Fruit fly (Drosophila melanogaster): ENCODE measurements around the gene mud.

The mud gene

DNA sequence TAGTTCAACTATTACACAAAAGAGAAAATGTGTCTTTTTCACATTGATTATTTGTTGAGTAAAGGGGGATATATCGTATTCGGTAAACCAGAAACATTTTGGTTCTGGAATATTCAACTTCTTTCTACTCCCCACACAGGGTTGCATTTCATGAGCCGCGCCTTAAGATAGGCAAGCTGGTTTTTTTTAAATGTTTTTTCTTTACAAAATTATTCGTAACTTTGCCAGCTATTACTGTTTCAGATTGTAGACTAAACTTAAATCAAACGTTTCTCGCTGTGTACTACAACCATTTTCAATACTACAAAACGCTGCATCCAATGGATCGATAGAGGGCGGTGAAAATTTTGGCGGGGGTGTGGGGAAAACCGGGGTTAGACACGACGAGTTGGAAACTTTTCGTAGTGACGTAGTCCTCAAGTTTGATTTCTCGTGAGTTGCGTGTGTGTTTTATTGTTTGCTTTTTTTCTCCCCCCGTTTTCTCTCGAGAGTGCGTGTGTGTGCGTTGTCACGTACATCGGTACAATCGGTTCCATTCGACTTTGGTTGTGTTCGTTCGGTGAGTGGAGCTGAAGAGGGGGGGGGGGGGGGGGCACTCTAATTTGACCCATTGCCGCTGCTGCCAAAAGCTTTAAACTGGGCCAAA, 33.9 kb upstream of the mud start (continued):
- no peak for TF ChIP-seq Six4 (GFP tag; optimal IDR thresholded peaks at IDR 0.05)
- TF ChIP-seq CG8388 (GFP tag; optimal IDR thresholded peaks at IDR 0.05): peak; percentile 28
- TF ChIP-seq ERR (GFP tag; optimal IDR thresholded peaks at IDR 0.05): no peak
- no peak for TF ChIP-seq HLH54F (GFP tag; optimal IDR thresholded peaks at IDR 0.05)
- TF ChIP-seq gem (tag; optimal IDR thresholded peaks at IDR 0.05): peak; percentile 67
- TF ChIP-seq CG17186 (GFP tag; optimal IDR thresholded peaks at IDR 0.05): no peak
- no peak for TF ChIP-seq cad (GFP tag; optimal IDR thresholded peaks at IDR 0.05)
- TF ChIP-seq gcm (GFP tag; optimal IDR thresholded peaks at IDR 0.05): peak; percentile 39
- TF ChIP-seq CG8944 (GFP tag; optimal IDR thresholded peaks at IDR 0.05): no peak
- TF ChIP-seq kah (GFP tag; optimal IDR thresholded peaks at IDR 0.05): no peak
- TF ChIP-seq CG5180 (GFP tag; optimal IDR thresholded peaks at IDR 0.05): peak; percentile 66
- peak; percentile 32 for TF ChIP-seq tio (GFP tag; optimal IDR thresholded peaks at IDR 0.05)
- TF ChIP-seq sim (GFP tag; IDR thresholded peaks at IDR 0.05): no peak
- TF ChIP-seq Fer1 (GFP tag; optimal IDR thresholded peaks at IDR 0.05): peak; percentile 34
- no peak for TF ChIP-seq Hey (tag; optimal IDR thresholded peaks at IDR 0.05)
- TF ChIP-seq tx (GFP tag; optimal IDR thresholded peaks at IDR 0.05): peak; percentile 15
- no peak for TF ChIP-seq ems (GFP tag; optimal IDR thresholded peaks at IDR 0.05)
- TF ChIP-seq emc (GFP tag; optimal IDR thresholded peaks at IDR 0.05): no peak
- TF ChIP-seq unpg (GFP tag; optimal IDR thresholded peaks at IDR 0.05): peak; percentile 52
- TF ChIP-seq pum (GFP tag; optimal IDR thresholded peaks at IDR 0.05): peak; percentile 8
- TF ChIP-seq yki (optimal IDR thresholded peaks at IDR 0.05): no peak
- no peak for TF ChIP-seq CG10462 (GFP tag; optimal IDR thresholded peaks at IDR 0.05)
- TF ChIP-seq CG2199 (GFP tag; IDR thresholded peaks at IDR 0.05): no peak
- TF ChIP-seq Neu2 (GFP tag; optimal IDR thresholded peaks at IDR 0.05; ENCODE audit: borderline replicate concordance): no peak
- no peak for TF ChIP-seq nau (GFP tag; optimal IDR thresholded peaks at IDR 0.05)
- TF ChIP-seq CG18476 (GFP tag; optimal IDR thresholded peaks at IDR 0.05): no peak
- TF ChIP-seq jigr1 (GFP tag; IDR thresholded peaks at IDR 0.05): no peak
- TF ChIP-seq CG2202 (tag; optimal IDR thresholded peaks at IDR 0.05): peak; percentile 18
- TF ChIP-seq ssp (GFP tag; IDR thresholded peaks at IDR 0.05): no peak
- no peak for TF ChIP-seq Aef1 (GFP tag; IDR thresholded peaks at IDR 0.05)
- TF ChIP-seq dmrt99B (tag; optimal IDR thresholded peaks at IDR 0.05): peak; percentile 64
- TF ChIP-seq Eip74EF (GFP tag; optimal IDR thresholded peaks at IDR 0.05): peak in 1 of 2 experiments; percentile 27
- peak; percentile 19 for TF ChIP-seq zf30C (GFP tag; optimal IDR thresholded peaks at IDR 0.05)
- no peak for TF ChIP-seq Max (GFP tag; optimal IDR thresholded peaks at IDR 0.05)
- peak; percentile 32; the same call in 1 of the 3 replicates for TF ChIP-seq CG6175 (GFP tag; IDR thresholded peaks at IDR 0.05)
- TF ChIP-seq sens-2 (GFP tag; IDR thresholded peaks at IDR 0.05): no peak
- peak; percentile 15 for TF ChIP-seq tin (GFP tag; optimal IDR thresholded peaks at IDR 0.05)
- TF ChIP-seq PHDP (tag; optimal IDR thresholded peaks at IDR 0.05): peak; percentile 22
- no peak for TF ChIP-seq CG9876 (GFP tag; optimal IDR thresholded peaks at IDR 0.05)
- TF ChIP-seq CG8924 (tag; optimal IDR thresholded peaks at IDR 0.05): peak; percentile 21
- TF ChIP-seq CG1529 (GFP tag; optimal IDR thresholded peaks at IDR 0.05): peak; percentile 15
- 0 out of 2 replicates have a peak, but pooled peaks have one; percentile 15 for TF ChIP-seq peb (GFP tag; IDR thresholded peaks at IDR 0.05)
- TF ChIP-seq CG4404 (GFP tag; IDR thresholded peaks at IDR 0.05): no peak
- peak; percentile 7 for TF ChIP-seq ewg (GFP tag; optimal IDR thresholded peaks at IDR 0.05)
- TF ChIP-seq chif (GFP tag; optimal IDR thresholded peaks at IDR 0.05): peak in 1 of 2 experiments; percentile 20
- TF ChIP-seq schlank (tag; optimal IDR thresholded peaks at IDR 0.05): no peak
- no peak for TF ChIP-seq CG6854 (GFP tag; optimal IDR thresholded peaks at IDR 0.05)
- TF ChIP-seq Abd-B (GFP tag; optimal IDR thresholded peaks at IDR 0.05): peak; percentile 33
- TF ChIP-seq Hr3 (GFP tag; optimal IDR thresholded peaks at IDR 0.05): peak; percentile 1
- TF ChIP-seq Adf1 (GFP tag; IDR thresholded peaks at IDR 0.05): no peak
- no peak for TF ChIP-seq tgo (GFP tag; IDR thresholded peaks at IDR 0.05)

All from whole organism, embryonic.